Worm (Caenorhabditis elegans) whole organism, late embryonic: ENCODE measurements around the gene srw-109.

Source experiments
- ama-1 ChIP-seq: fragments of 150-350 bp; optimal IDR thresholded peaks from 2 replicates; lab custom pipeline; 2014
- ceh-2 ChIP-seq: sonication (generic microtip); optimal IDR thresholded peaks from 2 replicates; lab custom pipeline; 2016; ENCODE audit warnings: missing genotype, missing genetic modification characterization, missing compliant biosample characterization
- fkh-10 ChIP-seq: fragments of 150-350 bp; optimal IDR thresholded peaks from 2 replicates; lab custom pipeline; 2014; ENCODE audit warnings: missing biosample characterization, missing genetic modification reagents, missing genetic modification characterization
- hlh-8 ChIP-seq: sonication (generic microtip); optimal IDR thresholded peaks from 2 replicates; lab custom pipeline; 2016; ENCODE audit warnings: missing genotype, missing genetic modification characterization, missing compliant biosample characterization
- nhr-11 ChIP-seq: fragments of 150-350 bp; optimal IDR thresholded peaks from 2 replicates; lab custom pipeline; 2014; ENCODE audit warnings: missing biosample characterization, missing genetic modification characterization
- sdc-2 ChIP-seq: sonication (generic microtip); optimal IDR thresholded peaks from 2 replicates; lab custom pipeline; 2016; ENCODE audit warnings: missing genotype, missing genetic modification characterization, missing compliant biosample characterization
- sox-2 ChIP-seq: fragments of 200-800 bp; sonication (Bioruptor generic); IDR thresholded peaks from 2 replicates; pipeline ENCODE4 v1.3.6; 2022; ENCODE audit warnings: missing genetic modification reagents, missing genetic modification characterization, missing compliant biosample characterization
- sox-4 ChIP-seq: sonication (generic microtip); optimal IDR thresholded peaks from 2 replicates; lab custom pipeline; 2017; ENCODE audit warnings: mild to moderate bottlenecking, missing genetic modification characterization, inconsistent platforms, missing compliant biosample characterization
- unc-55 ChIP-seq: sonication (generic microtip); optimal IDR thresholded peaks from 2 replicates; lab custom pipeline; 2017; ENCODE audit warnings: missing biosample characterization, missing genetic modification reagents, missing genetic modification characterization
- ztf-16 ChIP-seq: sonication (generic microtip); optimal IDR thresholded peaks from 2 replicates; lab custom pipeline; 2017; ENCODE audit warnings: missing genetic modification characterization, missing compliant biosample characterization

ce11 chrV:631832-632231 lies 23.1 kb upstream of the srw-109 start:
- no peak for TF ChIP-seq hlh-8 (tag; lab: Kevin White, UChicago)
- no peak for TF ChIP-seq sdc-2
- no peak for TF ChIP-seq sox-4
- TF ChIP-seq ama-1, result no peak
- no peak for TF ChIP-seq fkh-10 (GFP tag; lab: Kevin White, UChicago)
- TF ChIP-seq unc-55, result no peak
- TF ChIP-seq ztf-16 (tag; lab: Kevin White, UChicago), result no peak
- no peak for TF ChIP-seq nhr-11
- no peak for TF ChIP-seq sox-2 (GFP tag; lab: Robert Waterston, UW)
- no peak for TF ChIP-seq ceh-2
